Worm (Caenorhabditis elegans) whole organism, mixed stage, embryonic: ENCODE measurements around the gene dhs-29.
A peak's percentile ranks its signal among the peaks of the same experiment; 100 is the strongest.

Experiments used
- bed-3 ChIP-seq: fragments of 200-800 bp; sonication (Bioruptor generic); optimal IDR thresholded peaks from 3 replicates; lab custom pipeline; 2018; ENCODE audit warnings: mild to moderate bottlenecking, missing genetic modification characterization, moderate library complexity, missing compliant biosample characterization
- blmp-1 ChIP-seq: fragments of 150-350 bp; optimal IDR thresholded peaks from 2 replicates; lab custom pipeline; 2014; ENCODE audit warnings: missing biosample characterization, missing genetic modification characterization
- ceh-39 ChIP-seq: fragments of 150-350 bp; optimal IDR thresholded peaks from 2 replicates; lab custom pipeline; 2014; ENCODE audit warnings: missing biosample characterization, missing genetic modification characterization
- ceh-43 ChIP-seq: fragments of 200-800 bp; sonication (Bioruptor generic); optimal IDR thresholded peaks from 2 replicates; lab custom pipeline; 2018; ENCODE audit warnings: mild to moderate bottlenecking, missing genetic modification characterization, moderate library complexity, missing compliant biosample characterization
- ceh-83 ChIP-seq: fragments of 200-800 bp; sonication (Bioruptor generic); optimal IDR thresholded peaks from 2 replicates; lab custom pipeline; 2018; ENCODE audit warnings: mild to moderate bottlenecking, missing genetic modification characterization, missing compliant biosample characterization
- ces-1 ChIP-seq: fragments of 150-350 bp; optimal IDR thresholded peaks from 2 replicates; lab custom pipeline; 2014; ENCODE audit warnings: missing biosample characterization, missing genetic modification reagents, missing genetic modification characterization
- cnd-1 ChIP-seq: fragments of 200-800 bp; sonication (Bioruptor generic); optimal IDR thresholded peaks from 2 replicates; lab custom pipeline; 2018; ENCODE audit warnings: mild to moderate bottlenecking, missing genetic modification characterization, missing compliant biosample characterization
- drap-1 ChIP-seq: fragments of 200-800 bp; sonication (Bioruptor generic); optimal IDR thresholded peaks from 3 replicates; lab custom pipeline; 2018; ENCODE audit warnings: mild to moderate bottlenecking, missing genetic modification characterization, missing compliant biosample characterization
- elt-1 ChIP-seq: sonication (generic microtip); optimal IDR thresholded peaks from 2 replicates; lab custom pipeline; 2017; ENCODE audit warnings: missing genetic modification characterization, mild to moderate bottlenecking, missing compliant biosample characterization, antibody characterized with exemption, moderate library complexity, borderline replicate concordance; ENCODE audit not compliant: insufficient read depth
- elt-3 ChIP-seq: fragments of 150-350 bp; optimal IDR thresholded peaks from 2 replicates; lab custom pipeline; 2014; ENCODE audit warnings: missing biosample characterization, missing genetic modification characterization
- flh-1 ChIP-seq: fragments of 200-800 bp; sonication (Bioruptor generic); optimal IDR thresholded peaks from 2 replicates; lab custom pipeline; 2018; ENCODE audit warnings: mild to moderate bottlenecking, missing genetic modification characterization, moderate library complexity, missing compliant biosample characterization
- ham-2 ChIP-seq: fragments of 200-800 bp; sonication (Bioruptor generic); optimal IDR thresholded peaks from 2 replicates; lab custom pipeline; 2018; ENCODE audit warnings: mild to moderate bottlenecking, missing genetic modification characterization, missing compliant biosample characterization
- hlh-1 ChIP-seq: fragments of 150-350 bp; optimal IDR thresholded peaks from 2 replicates; lab custom pipeline; 2014; ENCODE audit warnings: missing biosample characterization, missing genetic modification reagents, missing genetic modification characterization
- lin-13 ChIP-seq: fragments of 150-350 bp; optimal IDR thresholded peaks from 2 replicates; lab custom pipeline; 2014; ENCODE audit warnings: missing biosample characterization, missing genetic modification characterization
- lin-32 ChIP-seq: fragments of 200-800 bp; sonication (Bioruptor generic); optimal IDR thresholded peaks from 2 replicates; lab custom pipeline; 2018; ENCODE audit warnings: mild to moderate bottlenecking, missing genetic modification characterization, missing compliant biosample characterization
- lsy-2 ChIP-seq: fragments of 150-350 bp; optimal IDR thresholded peaks from 2 replicates; lab custom pipeline; 2014; ENCODE audit warnings: missing biosample characterization, missing genetic modification characterization
- mab-5 ChIP-seq: fragments of 150-350 bp; optimal IDR thresholded peaks from 2 replicates; lab custom pipeline; 2014; ENCODE audit warnings: missing biosample characterization, missing genetic modification characterization
- mep-1 ChIP-seq: fragments of 150-350 bp; optimal IDR thresholded peaks from 2 replicates; lab custom pipeline; 2017; ENCODE audit warnings: missing biosample characterization, missing genetic modification reagents, missing genetic modification characterization, inconsistent platforms
- mls-2 ChIP-seq: sonication (generic microtip); optimal IDR thresholded peaks from 2 replicates; lab custom pipeline; 2016; ENCODE audit warnings: mild to moderate bottlenecking, missing genetic modification characterization, moderate library complexity, missing compliant biosample characterization
- nhr-12 ChIP-seq: fragments of 150-350 bp; optimal IDR thresholded peaks from 2 replicates; lab custom pipeline; 2014; ENCODE audit warnings: missing biosample characterization, missing genetic modification characterization
- nhr-2 ChIP-seq: fragments of 150-350 bp; optimal IDR thresholded peaks from 2 replicates; lab custom pipeline; 2014; ENCODE audit warnings: missing biosample characterization, missing genetic modification characterization
- nhr-237 ChIP-seq: fragments of 150-350 bp; optimal IDR thresholded peaks from 2 replicates; lab custom pipeline; 2014; ENCODE audit warnings: missing biosample characterization, missing genetic modification characterization
- nhr-28 ChIP-seq: fragments of 150-350 bp; optimal IDR thresholded peaks from 2 replicates; lab custom pipeline; 2014; ENCODE audit warnings: missing biosample characterization, missing genetic modification characterization
- nhr-76 ChIP-seq: sonication (generic microtip); optimal IDR thresholded peaks from 2 replicates; lab custom pipeline; 2017; ENCODE audit warnings: missing biosample characterization, missing genetic modification characterization
- pha-4 ChIP-seq: fragments of 150-350 bp; optimal IDR thresholded peaks from 2 replicates; lab custom pipeline; 2018; ENCODE audit warnings: missing biosample characterization, missing genetic modification reagents, missing genetic modification characterization
- sem-2 ChIP-seq: fragments of 200-800 bp; sonication (Bioruptor generic); optimal IDR thresholded peaks from 2 replicates; lab custom pipeline; 2018; ENCODE audit warnings: mild to moderate bottlenecking, missing genetic modification characterization, missing compliant biosample characterization
- snpc-4 ChIP-seq: fragments of 150-350 bp; optimal IDR thresholded peaks from 2 replicates; lab custom pipeline; 2014; ENCODE audit warnings: missing biosample characterization, missing genetic modification characterization
- sptf-1 ChIP-seq: sonication (generic microtip); optimal IDR thresholded peaks from 2 replicates; lab custom pipeline; 2017; ENCODE audit warnings: mild to moderate bottlenecking, missing genetic modification characterization, moderate library complexity, missing compliant biosample characterization
- tbx-8 ChIP-seq: fragments of 200-800 bp; sonication (Bioruptor generic); optimal IDR thresholded peaks from 2 replicates; lab custom pipeline; 2018; ENCODE audit warnings: mild to moderate bottlenecking, missing genetic modification characterization, moderate library complexity, missing compliant biosample characterization
- unc-39 ChIP-seq: fragments of 150-350 bp; optimal IDR thresholded peaks from 2 replicates; lab custom pipeline; 2014; ENCODE audit warnings: missing biosample characterization, missing genetic modification characterization
- unc-62 ChIP-seq: fragments of 150-350 bp; optimal IDR thresholded peaks from 2 replicates; lab custom pipeline; 2014; ENCODE audit warnings: missing biosample characterization, missing genetic modification reagents, missing genetic modification characterization
- zip-8 ChIP-seq: fragments of 150-350 bp; optimal IDR thresholded peaks from 2 replicates; lab custom pipeline; 2014; ENCODE audit warnings: missing biosample characterization, missing genetic modification characterization
- ztf-11 ChIP-seq: fragments of 150-350 bp; optimal IDR thresholded peaks from 2 replicates; lab custom pipeline; 2014; ENCODE audit warnings: missing biosample characterization, missing genetic modification characterization

Gene dhs-29

ce11 chrX:7670655-7671054 lies 5.9 kb upstream of the dhs-29 start, which contains the start of gene F27D9.7:
Gene F27D9.7, minus strand, starts transcription at chrX:7670755.
- TF ChIP-seq nhr-76 (tag; lab: Kevin White, UChicago) (no peak), ceh-39 (tag; lab: Kevin White, UChicago) (no peak), ces-1 (GFP tag; lab: Kevin White, UChicago) (no peak), mls-2 (tag; lab: Kevin White, UChicago) (no peak)

- no peak for TF ChIP-seq ceh-39 (tag; lab: Kevin White, UChicago)
- TF ChIP-seq mep-1 (tag; lab: Kevin White, UChicago): no peak
- TF ChIP-seq sem-2: no peak
- no peak for TF ChIP-seq elt-3 (tag; lab: Kevin White, UChicago)
- TF ChIP-seq ztf-11: no peak
- no peak for TF ChIP-seq sptf-1 (tag; lab: Kevin White, UChicago)
- no peak for TF ChIP-seq unc-62
- TF ChIP-seq blmp-1 (tag; lab: Kevin White, UChicago): no peak
- TF ChIP-seq nhr-28 (tag; lab: Kevin White, UChicago): no peak
- no peak for TF ChIP-seq elt-1 (tag; lab: Kevin White, UChicago)
- TF ChIP-seq cnd-1 (tag; lab: Kevin White, UChicago): no peak
- TF ChIP-seq unc-39: no peak
- TF ChIP-seq nhr-12 (tag; lab: Kevin White, UChicago): no peak
- TF ChIP-seq nhr-237 (tag; lab: Kevin White, UChicago): no peak
- TF ChIP-seq pha-4 (tag; lab: Kevin White, UChicago): no peak
- TF ChIP-seq hlh-1 (tag; lab: Kevin White, UChicago): no peak
Observed at ce11 chrX:7667394-7668089, 2.8 kb upstream of the dhs-29 start, which contains the start of gene F27D9.13. Gene F27D9.13, minus strand, starts transcription at chrX:7667444.

- TF ChIP-seq nhr-28 (tag; lab: Kevin White, UChicago) (no peak), unc-62 (no peak), cnd-1 (tag; lab: Kevin White, UChicago) (no peak), ceh-83 (GFP tag; lab: Kevin White, UChicago) (no peak), mep-1 (tag; lab: Kevin White, UChicago) (no peak), lin-13 (no peak), pha-4 (tag; lab: Kevin White, UChicago) (no peak), blmp-1 (tag; lab: Kevin White, UChicago) (peak; percentile 46)
Observed at ce11 chrX:7665401-7665800, 682 bp upstream of the dhs-29 start.

DNA sequence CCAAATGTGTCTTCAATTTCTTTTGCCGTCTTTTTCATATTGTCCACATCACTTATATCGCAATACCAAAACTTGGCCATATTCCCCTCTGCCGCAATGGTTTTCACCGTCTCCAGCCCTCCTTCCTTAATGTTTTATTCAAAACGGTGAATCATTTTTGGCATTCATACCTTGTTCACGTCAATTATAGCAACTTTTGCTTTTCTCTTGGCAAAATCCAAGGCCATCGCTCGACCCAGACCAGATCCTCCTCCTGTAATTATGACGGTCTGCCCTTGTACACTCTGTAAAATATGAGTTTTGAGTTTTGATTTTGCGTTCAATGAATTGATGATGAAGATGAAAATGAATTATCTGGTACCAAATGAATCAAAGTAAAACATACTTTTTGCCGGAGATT lies 300 bp downstream of the dhs-29 start:
- TF ChIP-seq zip-8 (tag; lab: Kevin White, UChicago): no peak
- no peak for TF ChIP-seq flh-1 (GFP tag; lab: Kevin White, UChicago)
- no peak for TF ChIP-seq lin-13
- no peak for TF ChIP-seq ceh-39 (tag; lab: Kevin White, UChicago)
- no peak for TF ChIP-seq hlh-1 (tag; lab: Kevin White, UChicago)
- no peak for TF ChIP-seq drap-1 (GFP tag; lab: Kevin White, UChicago)
- no peak for TF ChIP-seq nhr-12 (tag; lab: Kevin White, UChicago)
- TF ChIP-seq mls-2 (tag; lab: Kevin White, UChicago): no peak
- no peak for TF ChIP-seq unc-39
- no peak for TF ChIP-seq pha-4 (tag; lab: Kevin White, UChicago)
- no peak for TF ChIP-seq ham-2 (GFP tag; lab: Kevin White, UChicago)
- no peak for TF ChIP-seq blmp-1 (tag; lab: Kevin White, UChicago)
- no peak for TF ChIP-seq nhr-28 (tag; lab: Kevin White, UChicago)
- no peak for TF ChIP-seq sptf-1 (tag; lab: Kevin White, UChicago)
- no peak for TF ChIP-seq snpc-4 (tag; lab: Kevin White, UChicago)
- TF ChIP-seq ceh-83 (GFP tag; lab: Kevin White, UChicago): no peak

ce11 chrX:7662532-7662931 lies 2.2 kb downstream of the dhs-29 start:
- TF ChIP-seq elt-1 (tag; lab: Kevin White, UChicago): peak; percentile 35
- no peak for TF ChIP-seq nhr-28 (tag; lab: Kevin White, UChicago)

- TF ChIP-seq ham-2 (GFP tag; lab: Kevin White, UChicago): no peak
- TF ChIP-seq cnd-1 (tag; lab: Kevin White, UChicago): no peak
- no peak for TF ChIP-seq mab-5 (tag; lab: Kevin White, UChicago)
- peak; percentile 39 for TF ChIP-seq pha-4 (tag; lab: Kevin White, UChicago)
- no peak for TF ChIP-seq elt-1 (tag; lab: Kevin White, UChicago)
- TF ChIP-seq bed-3 (GFP tag; lab: Kevin White, UChicago): no peak
- no peak for TF ChIP-seq blmp-1 (tag; lab: Kevin White, UChicago)
- no peak for TF ChIP-seq lin-13
- TF ChIP-seq tbx-8: no peak
- no peak for TF ChIP-seq lsy-2 (tag; lab: Kevin White, UChicago)
- no peak for TF ChIP-seq nhr-12 (tag; lab: Kevin White, UChicago)
- TF ChIP-seq ceh-83 (GFP tag; lab: Kevin White, UChicago): no peak
- no peak for TF ChIP-seq mls-2 (tag; lab: Kevin White, UChicago)
- peak; percentile 50 for TF ChIP-seq mep-1 (tag; lab: Kevin White, UChicago)
- TF ChIP-seq nhr-237 (tag; lab: Kevin White, UChicago): no peak
- no peak for TF ChIP-seq ztf-11
- TF ChIP-seq hlh-1 (tag; lab: Kevin White, UChicago): peak; percentile 47
- no peak for TF ChIP-seq sptf-1 (tag; lab: Kevin White, UChicago)
- TF ChIP-seq unc-39: no peak
- no peak for TF ChIP-seq drap-1 (GFP tag; lab: Kevin White, UChicago)
- no peak for TF ChIP-seq zip-8 (tag; lab: Kevin White, UChicago)
- TF ChIP-seq ceh-39 (tag; lab: Kevin White, UChicago): no peak
- TF ChIP-seq ceh-43: no peak
- no peak for TF ChIP-seq flh-1 (GFP tag; lab: Kevin White, UChicago)
- TF ChIP-seq nhr-2 (tag; lab: Kevin White, UChicago): no peak
- no peak for TF ChIP-seq lin-32 (GFP tag; lab: Kevin White, UChicago)
- peak; percentile 28 for TF ChIP-seq unc-62
- TF ChIP-seq ces-1 (GFP tag; lab: Kevin White, UChicago): no peak
Observed at ce11 chrX:7661628-7662027, 3.1 kb downstream of the dhs-29 start.
